Fruit fly (Drosophila melanogaster) whole organism, embryonic: ENCODE data around the gene CG14442.

Experiments used
- Abd-B ChIP-seq: fragments of 200-800 bp; sonication (Bioruptor generic); optimal IDR thresholded peaks from 2 replicates; lab custom pipeline; 2018; ENCODE audit warnings: missing biosample characterization, mild to moderate bottlenecking, missing genetic modification characterization, moderate library complexity
- Antp ChIP-seq: fragments of 200-800 bp; sonication (Bioruptor generic); optimal IDR thresholded peaks from 3 replicates; lab custom pipeline; 2016; ENCODE audit warnings: missing biosample characterization, missing genetic modification characterization
- B-H2 ChIP-seq: fragments of 200-800 bp; sonication (Bioruptor generic); optimal IDR thresholded peaks from 2 replicates; lab custom pipeline; 2018; ENCODE audit warnings: missing biosample characterization, mild to moderate bottlenecking, missing genetic modification characterization
- CG12744 ChIP-seq: fragments of 200-800 bp; sonication (Bioruptor generic); optimal IDR thresholded peaks from 2 replicates; lab custom pipeline; 2016; ENCODE audit warnings: missing biosample characterization, missing genetic modification characterization
- CG13424 ChIP-seq: fragments of 200-800 bp; sonication (Bioruptor generic); optimal IDR thresholded peaks from 2 replicates; lab custom pipeline; 2019; ENCODE audit warnings: missing biosample characterization, mild to moderate bottlenecking, missing genetic modification characterization, moderate library complexity
- CG14050 ChIP-seq: fragments of 200-800 bp; sonication (Bioruptor generic); IDR thresholded peaks from 3 replicates; pipeline ENCODE4 v1.3.6; 2022; ENCODE audit warnings: missing biosample characterization, missing genetic modification characterization
- CG15601 ChIP-seq: fragments of 200-800 bp; sonication (Bioruptor generic); optimal IDR thresholded peaks from 3 replicates; lab custom pipeline; 2019; ENCODE audit warnings: missing biosample characterization, mild to moderate bottlenecking, missing genetic modification characterization, moderate library complexity
- CG17359 ChIP-seq: fragments of 200-800 bp; sonication (Bioruptor generic); optimal IDR thresholded peaks from 3 replicates; lab custom pipeline; 2018; ENCODE audit warnings: missing biosample characterization, mild to moderate bottlenecking, missing genetic modification characterization, moderate library complexity
- CG1832 ChIP-seq: fragments of 200-800 bp; sonication (Bioruptor generic); optimal IDR thresholded peaks from 2 replicates; lab custom pipeline; 2017; ENCODE audit warnings: missing biosample characterization, mild to moderate bottlenecking, missing genetic modification characterization, inconsistent platforms
- CG2129 ChIP-seq: fragments of 200-800 bp; sonication (Bioruptor generic); IDR thresholded peaks from 2 replicates; pipeline ENCODE4 v1.3.6; 2022; ENCODE audit warnings: missing biosample characterization, missing genetic modification characterization; ENCODE audit not compliant: partially characterized antibody
- CG31224 ChIP-seq: fragments of 200-800 bp; sonication (Bioruptor generic); IDR thresholded peaks from 2 replicates; pipeline ENCODE4 v1.3.6; 2022; ENCODE audit warnings: missing biosample characterization, missing genetic modification characterization
- CG31365 ChIP-seq: fragments of 200-800 bp; sonication (Bioruptor generic); optimal IDR thresholded peaks from 2 replicates; lab custom pipeline; 2018; ENCODE audit warnings: missing biosample characterization, mild to moderate bottlenecking, missing genetic modification characterization
- CG31441 ChIP-seq: fragments of 200-800 bp; sonication (Bioruptor generic); IDR thresholded peaks from 2 replicates; pipeline ENCODE4 v1.3.6; 2022; ENCODE audit warnings: missing biosample characterization, missing genetic modification characterization
- CG3847 ChIP-seq: fragments of 200-800 bp; sonication (Bioruptor generic); IDR thresholded peaks from 2 replicates; pipeline ENCODE4 v1.3.6; 2022; ENCODE audit warnings: missing biosample characterization, missing genetic modification characterization
- CG3995 ChIP-seq: fragments of 200-800 bp; sonication (Bioruptor generic); optimal IDR thresholded peaks from 3 replicates; lab custom pipeline; 2016; ENCODE audit warnings: missing biosample characterization, missing genetic modification characterization
- CG4360 ChIP-seq: fragments of 200-800 bp; sonication (Bioruptor generic); IDR thresholded peaks from 2 replicates; pipeline ENCODE4 v1.3.6; 2022; ENCODE audit warnings: missing biosample characterization, missing genetic modification characterization
- CG6175 ChIP-seq: fragments of 200-800 bp; sonication (Bioruptor generic); IDR thresholded peaks from 3 replicates; pipeline ENCODE4 v1.3.6; 2022; ENCODE audit warnings: missing biosample characterization, missing genetic modification characterization
- CG8478 ChIP-seq: fragments of >200 bp; optimal IDR thresholded peaks from 2 replicates; lab custom pipeline; 2018
- CG8944 ChIP-seq: fragments of 200-800 bp; sonication (Bioruptor generic); optimal IDR thresholded peaks from 3 replicates; lab custom pipeline; 2016; ENCODE audit warnings: missing biosample characterization, missing genetic modification characterization
- CG9797 ChIP-seq: fragments of 200-800 bp; sonication (Bioruptor generic); optimal IDR thresholded peaks from 3 replicates; lab custom pipeline; 2018; ENCODE audit warnings: missing biosample characterization, mild to moderate bottlenecking, missing genetic modification characterization
- Dad ChIP-seq: fragments of 200-800 bp; sonication (Bioruptor generic); optimal IDR thresholded peaks from 3 replicates; lab custom pipeline; 2016; ENCODE audit warnings: missing biosample characterization, missing genetic modification characterization
- Dll ChIP-seq: fragments of 200-800 bp; sonication (Bioruptor generic); IDR thresholded peaks from 4 replicates; pipeline ENCODE4 v1.3.6; 2022; ENCODE audit warnings: missing biosample characterization, missing genetic modification characterization; ENCODE audit not compliant: partially characterized antibody
- Dref ChIP-seq: fragments of 200-800 bp; sonication (Bioruptor generic); IDR thresholded peaks from 2 replicates; pipeline ENCODE4 v1.3.6; 2022; ENCODE audit warnings: missing biosample characterization, missing genetic modification characterization
- Drgx ChIP-seq: fragments of 200-800 bp; sonication (Bioruptor generic); IDR thresholded peaks from 2 replicates; pipeline ENCODE4 v1.3.6; 2022; ENCODE audit warnings: missing biosample characterization, missing genetic modification characterization
- Gug ChIP-seq: fragments of 200-800 bp; sonication (Bioruptor generic); IDR thresholded peaks from 4 replicates; pipeline ENCODE4 v1.3.6; 2022; ENCODE audit warnings: missing biosample characterization, missing genetic modification characterization
- Hmr ChIP-seq: fragments of 200-800 bp; sonication (Bioruptor generic); optimal IDR thresholded peaks from 3 replicates; lab custom pipeline; 2017; ENCODE audit warnings: mild to moderate bottlenecking, missing biosample characterization, missing genetic modification reagents, missing genetic modification characterization
- Mrtf ChIP-seq: fragments of 200-800 bp; sonication (Bioruptor generic); IDR thresholded peaks from 3 replicates; pipeline ENCODE4 v1.3.6; 2022; ENCODE audit warnings: missing biosample characterization, missing genetic modification characterization
- NC2β ChIP-seq: fragments of 200-800 bp; sonication (Bioruptor generic); optimal IDR thresholded peaks from 2 replicates; lab custom pipeline; 2016; ENCODE audit warnings: missing biosample characterization, missing genetic modification characterization
- Oli ChIP-seq: fragments of 200-800 bp; sonication (Bioruptor generic); optimal IDR thresholded peaks from 2 replicates; lab custom pipeline; 2018; ENCODE audit warnings: missing biosample characterization, mild to moderate bottlenecking, missing genetic modification characterization, moderate library complexity
- Rx ChIP-seq: fragments of 200-800 bp; sonication (Bioruptor generic); IDR thresholded peaks from 2 replicates; pipeline ENCODE4 v1.3.6; 2022; ENCODE audit warnings: missing biosample characterization, missing genetic modification characterization
- Sin3A ChIP-seq: fragments of >200 bp; optimal IDR thresholded peaks from 2 replicates; lab custom pipeline; 2018
- ato ChIP-seq: fragments of 200-800 bp; sonication (Bioruptor generic); IDR thresholded peaks from 2 replicates; pipeline ENCODE4 v1.3.6; 2022; ENCODE audit warnings: missing biosample characterization, missing genetic modification characterization; ENCODE audit not compliant: partially characterized antibody
- bowl ChIP-seq: fragments of 200-800 bp; sonication (Bioruptor generic); IDR thresholded peaks from 2 replicates; pipeline ENCODE4 v1.3.6; 2022; ENCODE audit warnings: missing biosample characterization, missing genetic modification characterization
- cg ChIP-seq: fragments of 200-800 bp; sonication (Bioruptor generic); optimal IDR thresholded peaks from 3 replicates; lab custom pipeline; 2019; ENCODE audit warnings: missing biosample characterization, mild to moderate bottlenecking, missing genetic modification characterization, moderate library complexity
- croc ChIP-seq: fragments of 200-800 bp; sonication (Bioruptor generic); conservative IDR thresholded peaks from 3 replicates; pipeline ENCODE4 v1.3.6; 2022; ENCODE audit warnings: missing biosample characterization, missing genetic modification characterization
- da ChIP-seq: fragments of 200-800 bp; sonication (Bioruptor generic); optimal IDR thresholded peaks from 2 replicates; lab custom pipeline; 2016; ENCODE audit warnings: missing biosample characterization, missing genetic modification characterization
- dpn ChIP-seq, 2 experiments: fragments of 200-800 bp; sonication (Bioruptor generic); optimal IDR thresholded peaks; 3 replicates each; lab custom pipeline; 2016; ENCODE audit warnings: missing biosample characterization in 2 of 2, missing genetic modification characterization in 2 of 2
- ewg ChIP-seq: fragments of 200-800 bp; sonication (Bioruptor generic); optimal IDR thresholded peaks from 3 replicates; lab custom pipeline; 2017; ENCODE audit warnings: mild to moderate bottlenecking, missing biosample characterization, missing genetic modification reagents, missing genetic modification characterization
- eyg ChIP-seq: fragments of 200-800 bp; sonication (Bioruptor generic); optimal IDR thresholded peaks from 3 replicates; lab custom pipeline; 2016; ENCODE audit warnings: missing biosample characterization, missing genetic modification characterization
- fd3F ChIP-seq: fragments of 200-800 bp; sonication (Bioruptor generic); optimal IDR thresholded peaks from 2 replicates; lab custom pipeline; 2018; ENCODE audit warnings: missing biosample characterization, mild to moderate bottlenecking, missing genetic modification characterization, moderate library complexity
- fd64A ChIP-seq: fragments of 200-800 bp; sonication (Bioruptor generic); optimal IDR thresholded peaks from 3 replicates; lab custom pipeline; 2018; ENCODE audit warnings: missing biosample characterization, mild to moderate bottlenecking, missing genetic modification characterization
- maf-S ChIP-seq: fragments of 200-800 bp; sonication (Bioruptor generic); optimal IDR thresholded peaks from 2 replicates; lab custom pipeline; 2016; ENCODE audit warnings: missing biosample characterization, missing genetic modification characterization
- nom ChIP-seq: fragments of 200-800 bp; sonication (Bioruptor generic); optimal IDR thresholded peaks from 2 replicates; lab custom pipeline; 2017; ENCODE audit warnings: missing biosample characterization, missing genetic modification characterization, mild to moderate bottlenecking, moderate library complexity, missing genetic modification reagents
- pros ChIP-seq: fragments of 200-800 bp; sonication (Bioruptor generic); optimal IDR thresholded peaks from 3 replicates; lab custom pipeline; 2019; ENCODE audit warnings: missing biosample characterization, mild to moderate bottlenecking, missing genetic modification characterization, moderate library complexity
- slou ChIP-seq: fragments of 200-800 bp; sonication (Bioruptor generic); optimal IDR thresholded peaks from 3 replicates; lab custom pipeline; 2016; ENCODE audit warnings: missing biosample characterization, missing genetic modification characterization
- tio ChIP-seq: fragments of 200-800 bp; sonication (Bioruptor generic); optimal IDR thresholded peaks from 2 replicates; lab custom pipeline; 2017; ENCODE audit warnings: missing biosample characterization, missing genetic modification characterization, inconsistent platforms
- trem ChIP-seq: fragments of 200-800 bp; optimal IDR thresholded peaks from 3 replicates; lab custom pipeline; 2019; ENCODE audit warnings: missing biosample characterization, mild to moderate bottlenecking, missing genetic modification characterization, moderate library complexity
- tup ChIP-seq: fragments of 200-800 bp; sonication (Bioruptor generic); optimal IDR thresholded peaks from 2 replicates; lab custom pipeline; 2016; ENCODE audit warnings: missing biosample characterization, mild to moderate bottlenecking, missing genetic modification characterization, moderate library complexity
- usp ChIP-seq: fragments of >200 bp; optimal IDR thresholded peaks from 2 replicates; lab custom pipeline; 2017; ENCODE audit warnings: missing biosample characterization, missing genetic modification characterization
- vfl ChIP-seq: fragments of 200-800 bp; sonication (Bioruptor generic); optimal IDR thresholded peaks from 2 replicates; lab custom pipeline; 2016; ENCODE audit warnings: missing biosample characterization, missing genetic modification characterization

The CG14442 gene

DNA sequence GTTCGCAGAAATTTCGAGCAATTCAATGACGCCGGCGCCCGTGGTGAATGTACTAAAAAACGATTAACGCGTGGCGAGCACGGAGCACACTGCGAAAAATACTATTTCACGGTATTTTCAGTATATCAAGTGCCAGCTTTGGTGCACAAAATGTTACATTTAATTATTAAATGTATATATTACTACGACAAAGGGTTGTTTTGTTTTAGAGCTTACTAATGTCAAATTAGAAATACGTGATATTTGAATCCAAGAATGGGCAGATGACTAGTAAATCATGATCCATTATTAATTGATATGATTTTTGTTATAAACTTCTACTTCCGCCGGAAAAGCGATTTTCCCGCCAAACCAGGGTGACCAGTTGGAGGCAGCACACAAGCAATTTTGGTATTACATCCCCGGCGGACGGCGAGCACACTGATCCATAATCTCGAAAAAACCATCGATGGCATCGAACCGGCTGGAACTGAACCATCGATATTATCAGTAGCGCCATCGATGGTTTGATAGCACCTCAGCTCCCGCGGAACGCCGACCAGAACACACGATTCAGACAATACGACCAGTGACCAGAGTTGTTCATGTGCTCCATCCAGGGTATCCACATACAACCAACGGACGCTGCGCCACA, 40.5 kb downstream of the CG14442 start, which contains the start of the genes CG3226 and Cdc7 (continued):
- TF ChIP-seq Mrtf (GFP tag; lab: Robert Waterston, UW) (no peak), Sin3A (peak; percentile 78), CG13424 (tag; lab: Kevin White, UChicago) (peak; percentile 42), tio (peak; percentile 51), CG31365 (peak; percentile 45), CG8478 (lab: Kevin White, UChicago) (no peak), Oli (peak; percentile 53), da (GFP tag; lab: Kevin White, UChicago) (no peak), CG3847 (GFP tag; lab: Robert Waterston, UW) (peak; percentile 57; the same call in 1 of the 2 replicates), CG17359 (tag; lab: Kevin White, UChicago) (peak; percentile 44), Gug (GFP tag; lab: Robert Waterston, UW) (no peak; the same call in 3 of the 4 replicates), CG3995 (GFP tag; lab: Kevin White, UChicago) (peak; percentile 72), B-H2 (GFP tag; lab: Kevin White, UChicago) (peak; percentile 80), Abd-B (no peak), cg (GFP tag; lab: Kevin White, UChicago) (no peak), CG4360 (GFP tag; lab: Robert Waterston, UW) (0 out of 2 replicates have a peak, but pooled peaks have one; percentile 8), Dll (GFP tag; lab: Robert Waterston, UW) (peak; percentile 71), nom (GFP tag; lab: Kevin White, UChicago) (peak; percentile 53), bowl (GFP tag; lab: Robert Waterston, UW) (no peak), slou (GFP tag; lab: Kevin White, UChicago) (peak; percentile 57), Dad (GFP tag; lab: Kevin White, UChicago) (peak; percentile 43), ewg (GFP tag; lab: Kevin White, UChicago) (peak; percentile 60), Rx (GFP tag; lab: Robert Waterston, UW) (peak; percentile 43; the same call in 1 of the 2 replicates), NC2β (peak; percentile 85), Dref (GFP tag; lab: Robert Waterston, UW) (peak; percentile 80), usp (GFP tag; lab: Kevin White, UChicago) (no peak), fd3F (GFP tag; lab: Kevin White, UChicago) (peak; percentile 57), tup (GFP tag; lab: Kevin White, UChicago) (peak; percentile 17), Hmr (GFP tag; lab: Kevin White, UChicago) (peak; percentile 93), pros (GFP tag; lab: Kevin White, UChicago) (no peak), Drgx (GFP tag; lab: Robert Waterston, UW) (0 out of 2 replicates have a peak, but pooled peaks have one; percentile 8), vfl (GFP tag; lab: Kevin White, UChicago) (no peak), CG6175 (0 out of 3 replicates have a peak, but pooled peaks have one; percentile 21), Antp (GFP tag; lab: Kevin White, UChicago) (peak; percentile 22), maf-S (peak; percentile 17), croc (GFP tag; lab: Robert Waterston, UW) (peak; percentile 44; the same call in 2 of the 3 replicates), CG31441 (GFP tag; lab: Robert Waterston, UW) (peak; percentile 76), CG31224 (GFP tag; lab: Robert Waterston, UW) (0 out of 2 replicates have a peak, but pooled peaks have one; percentile 13), dpn (GFP tag; optimal IDR thresholded peaks at IDR 0.05; lab: Kevin White, UChicago) (peak; percentile 25 to 46), eyg (peak; percentile 17), trem (tag; lab: Kevin White, UChicago) (peak; percentile 52), CG15601 (peak; percentile 71), CG12744 (GFP tag; lab: Kevin White, UChicago) (no peak), ato (GFP tag; lab: Robert Waterston, UW) (peak; percentile 73), CG14050 (GFP tag; lab: Robert Waterston, UW) (peak; percentile 48; the same call in 1 of the 3 replicates), CG9797 (GFP tag; lab: Kevin White, UChicago) (peak; percentile 86), fd64A (GFP tag; lab: Kevin White, UChicago) (peak; percentile 22), CG8944 (peak; percentile 13), CG2129 (GFP tag; lab: Robert Waterston, UW) (peak; percentile 32; the same call in 1 of the 2 replicates), CG1832 (GFP tag; lab: Kevin White, UChicago) (no peak)
